Fruit fly (Drosophila melanogaster) whole organism, embryonic: ENCODE results near the gene hiro.

Source experiments
- CG10654 ChIP-seq: fragments of 200-800 bp; sonication (Bioruptor generic); optimal IDR thresholded peaks from 2 replicates; lab custom pipeline; 2016; ENCODE audit warnings: missing biosample characterization, missing genetic modification characterization
- CG10979 ChIP-seq: fragments of 200-800 bp; sonication (Bioruptor generic); optimal IDR thresholded peaks from 2 replicates; lab custom pipeline; 2018; ENCODE audit warnings: missing biosample characterization, mild to moderate bottlenecking, missing genetic modification characterization, moderate library complexity
- CG12391 ChIP-seq: fragments of 200-800 bp; sonication (Bioruptor generic); optimal IDR thresholded peaks from 3 replicates; lab custom pipeline; 2018; ENCODE audit warnings: missing biosample characterization, mild to moderate bottlenecking, missing genetic modification characterization, moderate library complexity
- CG12769 ChIP-seq: fragments of 200-800 bp; sonication (Bioruptor generic); optimal IDR thresholded peaks from 2 replicates; lab custom pipeline; 2019; ENCODE audit warnings: missing biosample characterization, mild to moderate bottlenecking, missing genetic modification characterization, moderate library complexity
- CG13624 ChIP-seq: fragments of 200-800 bp; sonication (Bioruptor generic); optimal IDR thresholded peaks from 2 replicates; lab custom pipeline; 2016; ENCODE audit warnings: missing biosample characterization, missing genetic modification characterization
- CG14014 ChIP-seq: fragments of 200-800 bp; sonication (Bioruptor generic); IDR thresholded peaks from 2 replicates; pipeline ENCODE4 v1.3.6; 2022; ENCODE audit warnings: missing biosample characterization, missing genetic modification characterization
- CG14965 ChIP-seq: fragments of 200-800 bp; sonication (Bioruptor generic); optimal IDR thresholded peaks from 2 replicates; lab custom pipeline; 2016; ENCODE audit warnings: missing biosample characterization, missing genetic modification characterization, borderline replicate concordance
- CG15696 ChIP-seq: fragments of 200-800 bp; sonication (Bioruptor generic); optimal IDR thresholded peaks from 2 replicates; lab custom pipeline; 2019; ENCODE audit warnings: missing biosample characterization, mild to moderate bottlenecking, missing genetic modification characterization, moderate library complexity
- CG16813 ChIP-seq: fragments of 200-800 bp; sonication (Bioruptor generic); IDR thresholded peaks from 3 replicates; pipeline ENCODE4 v1.3.6; 2022; ENCODE audit warnings: missing biosample characterization, missing genetic modification characterization; ENCODE audit not compliant: partially characterized antibody
- CG1792 ChIP-seq: fragments of 200-800 bp; sonication (Bioruptor generic); optimal IDR thresholded peaks from 2 replicates; lab custom pipeline; 2016; ENCODE audit warnings: missing biosample characterization, missing genetic modification characterization
- CG31441 ChIP-seq: fragments of 200-800 bp; sonication (Bioruptor generic); IDR thresholded peaks from 2 replicates; pipeline ENCODE4 v1.3.6; 2022; ENCODE audit warnings: missing biosample characterization, missing genetic modification characterization
- CG33213 ChIP-seq: fragments of 200-800 bp; sonication (Bioruptor generic); optimal IDR thresholded peaks from 3 replicates; lab custom pipeline; 2016; ENCODE audit warnings: missing biosample characterization, missing genetic modification characterization
- CG33557 ChIP-seq: fragments of 200-800 bp; sonication (Bioruptor generic); optimal IDR thresholded peaks from 2 replicates; lab custom pipeline; 2019; ENCODE audit warnings: missing biosample characterization, mild to moderate bottlenecking, missing genetic modification characterization, moderate library complexity
- CG43689 ChIP-seq: fragments of 200-800 bp; sonication (Bioruptor generic); IDR thresholded peaks from 2 replicates; pipeline ENCODE4 v1.3.6; 2022; ENCODE audit warnings: missing biosample characterization, missing genetic modification characterization
- CG4854 ChIP-seq: fragments of 200-800 bp; sonication (Bioruptor generic); optimal IDR thresholded peaks from 2 replicates; lab custom pipeline; 2016; ENCODE audit warnings: missing biosample characterization, missing genetic modification characterization, inconsistent platforms
- CG6654 ChIP-seq: fragments of 200-800 bp; sonication (Bioruptor generic); optimal IDR thresholded peaks from 2 replicates; lab custom pipeline; 2017; ENCODE audit warnings: missing biosample characterization, mild to moderate bottlenecking, missing genetic modification characterization
- CG6813 ChIP-seq: fragments of 200-800 bp; sonication (Bioruptor generic); optimal IDR thresholded peaks from 2 replicates; lab custom pipeline; 2017; ENCODE audit warnings: missing biosample characterization, missing genetic modification characterization, mild to moderate bottlenecking, moderate library complexity, missing genetic modification reagents
- E2f1 ChIP-seq: fragments of 200-800 bp; sonication (Bioruptor generic); IDR thresholded peaks from 2 replicates; pipeline ENCODE4 v1.3.6; 2022; ENCODE audit warnings: missing biosample characterization, missing genetic modification characterization
- E2f2 ChIP-seq: fragments of 200-800 bp; sonication (Bioruptor generic); IDR thresholded peaks from 2 replicates; pipeline ENCODE4 v1.3.6; 2022; ENCODE audit warnings: missing biosample characterization, missing genetic modification characterization
- Fer1 ChIP-seq: fragments of 200-800 bp; sonication (Bioruptor generic); optimal IDR thresholded peaks from 2 replicates; lab custom pipeline; 2017; ENCODE audit warnings: missing biosample characterization, mild to moderate bottlenecking, missing genetic modification characterization
- MESR4 ChIP-seq: fragments of 200-800 bp; sonication (Bioruptor generic); optimal IDR thresholded peaks from 2 replicates; lab custom pipeline; 2018; ENCODE audit warnings: missing biosample characterization, mild to moderate bottlenecking, missing genetic modification characterization, moderate library complexity
- Mad ChIP-seq: fragments of 200-800 bp; sonication (Bioruptor generic); optimal IDR thresholded peaks from 2 replicates; lab custom pipeline; 2016; ENCODE audit warnings: missing biosample characterization, missing genetic modification characterization
- Max ChIP-seq: fragments of 200-800 bp; sonication (Bioruptor generic); optimal IDR thresholded peaks from 2 replicates; lab custom pipeline; 2016; ENCODE audit warnings: missing biosample characterization, mild to moderate bottlenecking, missing genetic modification characterization
- Mrtf ChIP-seq: fragments of 200-800 bp; sonication (Bioruptor generic); IDR thresholded peaks from 3 replicates; pipeline ENCODE4 v1.3.6; 2022; ENCODE audit warnings: missing biosample characterization, missing genetic modification characterization
- NC2β ChIP-seq: fragments of 200-800 bp; sonication (Bioruptor generic); optimal IDR thresholded peaks from 2 replicates; lab custom pipeline; 2016; ENCODE audit warnings: missing biosample characterization, missing genetic modification characterization
- NK7.1 ChIP-seq: fragments of 200-800 bp; sonication (Bioruptor generic); optimal IDR thresholded peaks from 3 replicates; lab custom pipeline; 2016; ENCODE audit warnings: missing biosample characterization, missing genetic modification characterization
- Ptx1 ChIP-seq: fragments of 200-800 bp; sonication (Bioruptor generic); IDR thresholded peaks from 2 replicates; pipeline ENCODE4 v1.3.6; 2022; ENCODE audit warnings: missing biosample characterization, missing genetic modification characterization
- Ravus ChIP-seq: fragments of 200-800 bp; sonication (Bioruptor generic); IDR thresholded peaks from 2 replicates; pipeline ENCODE4 v1.3.6; 2022; ENCODE audit warnings: missing biosample characterization, missing genetic modification characterization
- Side ChIP-seq: fragments of 200-800 bp; sonication (Bioruptor generic); optimal IDR thresholded peaks from 2 replicates; lab custom pipeline; 2016; ENCODE audit warnings: missing biosample characterization, missing genetic modification characterization
- Sry-β ChIP-seq: fragments of 200-800 bp; sonication (Bioruptor generic); optimal IDR thresholded peaks from 2 replicates; lab custom pipeline; 2018; ENCODE audit warnings: missing biosample characterization, mild to moderate bottlenecking, missing genetic modification characterization, moderate library complexity
- Stat92E ChIP-seq, 3 experiments: fragments of >200 bp in 2 of 3; fragments of 200-800 bp in 1 of 3; sonication (Bioruptor generic) in 1 of 3; optimal IDR thresholded peaks; 2 replicates each; lab custom pipeline; 2017 to 2019; ENCODE audit warnings: missing biosample characterization in 3 of 3, missing genetic modification characterization in 3 of 3, mild to moderate bottlenecking in 1 of 3, moderate library complexity in 1 of 3
- bcd ChIP-seq: fragments of 200-800 bp; sonication (Bioruptor generic); optimal IDR thresholded peaks from 2 replicates; lab custom pipeline; 2017; ENCODE audit warnings: missing biosample characterization, mild to moderate bottlenecking, missing genetic modification characterization
- cas ChIP-seq: fragments of 200-800 bp; sonication (Bioruptor generic); IDR thresholded peaks from 2 replicates; pipeline ENCODE4 v1.3.6; 2022; ENCODE audit warnings: missing biosample characterization, missing genetic modification characterization
- cato ChIP-seq: fragments of 200-800 bp; sonication (Bioruptor generic); optimal IDR thresholded peaks from 2 replicates; lab custom pipeline; 2016; ENCODE audit warnings: missing biosample characterization, missing genetic modification characterization, borderline replicate concordance
- chm ChIP-seq: fragments of 200-800 bp; sonication (Bioruptor generic); IDR thresholded peaks from 2 replicates; pipeline ENCODE4 v1.3.6; 2022; ENCODE audit warnings: missing biosample characterization, missing genetic modification characterization
- danr ChIP-seq: fragments of 200-800 bp; sonication (Bioruptor generic); IDR thresholded peaks from 2 replicates; pipeline ENCODE4 v1.3.6; 2022; ENCODE audit warnings: missing biosample characterization, missing genetic modification characterization
- emc ChIP-seq: fragments of 200-800 bp; sonication (Bioruptor generic); optimal IDR thresholded peaks from 2 replicates; lab custom pipeline; 2016; ENCODE audit warnings: missing biosample characterization, missing genetic modification characterization
- ewg ChIP-seq: fragments of 200-800 bp; sonication (Bioruptor generic); optimal IDR thresholded peaks from 3 replicates; lab custom pipeline; 2017; ENCODE audit warnings: mild to moderate bottlenecking, missing biosample characterization, missing genetic modification reagents, missing genetic modification characterization
- fu2 ChIP-seq: fragments of 200-800 bp; sonication (Bioruptor generic); optimal IDR thresholded peaks from 2 replicates; lab custom pipeline; 2016; ENCODE audit warnings: missing biosample characterization, missing genetic modification characterization
- gcm ChIP-seq: fragments of 200-800 bp; sonication (Bioruptor generic); optimal IDR thresholded peaks from 2 replicates; lab custom pipeline; 2019; ENCODE audit warnings: missing biosample characterization, mild to moderate bottlenecking, missing genetic modification characterization, moderate library complexity
- gsb ChIP-seq: fragments of 200-800 bp; sonication (Bioruptor generic); IDR thresholded peaks from 2 replicates; pipeline ENCODE4 v1.3.6; 2022; ENCODE audit warnings: missing biosample characterization, missing genetic modification characterization
- ham ChIP-seq: fragments of 200-800 bp; sonication (Bioruptor generic); IDR thresholded peaks from 2 replicates; pipeline ENCODE4 v1.3.6; 2022; ENCODE audit warnings: missing biosample characterization, missing genetic modification characterization
- insv ChIP-seq, 2 experiments: fragments of 200-800 bp; sonication (Bioruptor generic); optimal IDR thresholded peaks; 3 replicates each; lab custom pipeline; 2016 to 2018; ENCODE audit warnings: missing biosample characterization in 2 of 2, missing genetic modification characterization in 2 of 2
- oc ChIP-seq: fragments of 200-800 bp; sonication (Bioruptor generic); optimal IDR thresholded peaks from 2 replicates; lab custom pipeline; 2018; ENCODE audit warnings: missing biosample characterization, mild to moderate bottlenecking, missing genetic modification characterization, moderate library complexity
- otp ChIP-seq: fragments of 200-800 bp; sonication (Bioruptor generic); IDR thresholded peaks from 3 replicates; pipeline ENCODE4, ENCODE4 v1.3.6; 2022; ENCODE audit warnings: missing biosample characterization, missing genetic modification characterization
- sc ChIP-seq, 3 experiments: fragments of >200 bp in 2 of 3; fragments of 200-800 bp in 1 of 3; sonication (Bioruptor generic) in 1 of 3; optimal IDR thresholded peaks; 2 replicates in 2 of 3; 3 replicates in 1 of 3; lab custom pipeline; 2017; ENCODE audit warnings: mild to moderate bottlenecking in 1 of 3, missing biosample characterization in 1 of 3, missing genetic modification characterization in 1 of 3, missing genetic modification reagents in 1 of 3
- sens ChIP-seq: fragments of 200-800 bp; sonication (Bioruptor generic); peaks from one replicate; lab custom pipeline; 2016; ENCODE audit warnings: missing biosample characterization, missing genetic modification characterization
- slp2 ChIP-seq: fragments of 200-800 bp; sonication (Bioruptor generic); optimal IDR thresholded peaks from 2 replicates; lab custom pipeline; 2016; ENCODE audit warnings: missing biosample characterization, missing genetic modification characterization
- zen ChIP-seq: fragments of 200-800 bp; sonication (Bioruptor generic); optimal IDR thresholded peaks from 3 replicates; lab custom pipeline; 2018; ENCODE audit warnings: missing biosample characterization, mild to moderate bottlenecking, missing genetic modification characterization, moderate library complexity

The hiro gene

dm6 chr3L:642146-642864 lies 45.5 kb downstream of the hiro start (continued):
- peak; percentile 77 for TF ChIP-seq CG12769
- TF ChIP-seq Sry-β (GFP tag; lab: Kevin White, UChicago), result peak; percentile 31
- no peak for TF ChIP-seq CG14965 (GFP tag; lab: Kevin White, UChicago)
- TF ChIP-seq NC2β (GFP tag; lab: Kevin White, UChicago), result no peak
- no peak for TF ChIP-seq insv (GFP tag; optimal IDR thresholded peaks at IDR 0.05; lab: Kevin White, UChicago)
- peak; percentile 27 for TF ChIP-seq CG6654 (GFP tag; lab: Kevin White, UChicago)
- TF ChIP-seq CG14014 (GFP tag; lab: Robert Waterston, UW), result no peak
- peak; percentile 68; the same call in 1 of the 2 replicates for TF ChIP-seq Ptx1
- TF ChIP-seq zen (tag; lab: Kevin White, UChicago), result peak; percentile 3
- peak; percentile 84 for TF ChIP-seq CG31441 (GFP tag; lab: Robert Waterston, UW)
- no peak for TF ChIP-seq emc (GFP tag; lab: Kevin White, UChicago)
- no peak for TF ChIP-seq NK7.1
- TF ChIP-seq Ravus, result no peak
- peak; percentile 41 for TF ChIP-seq CG33557 (GFP tag; lab: Kevin White, UChicago)
- no peak for TF ChIP-seq sc (optimal IDR thresholded peaks at IDR 0.05; lab: Kevin White, UChicago)
- peak; percentile 35 for TF ChIP-seq sc (GFP tag; optimal IDR thresholded peaks at IDR 0.05; lab: Kevin White, UChicago)
- no peak for TF ChIP-seq CG6813 (GFP tag; lab: Kevin White, UChicago)
- TF ChIP-seq Max (GFP tag; lab: Kevin White, UChicago), result peak; percentile 23
- TF ChIP-seq sens (GFP tag; lab: Kevin White, UChicago), result peak; percentile 69
- TF ChIP-seq Stat92E (GFP tag; optimal IDR thresholded peaks at IDR 0.05; lab: Kevin White, UChicago), result no peak
- 0 out of 3 replicates have a peak, but pooled peaks have one; percentile 31 for TF ChIP-seq Mrtf (GFP tag; lab: Robert Waterston, UW)
- no peak for TF ChIP-seq Side
- TF ChIP-seq chm (GFP tag; lab: Robert Waterston, UW), result no peak
- TF ChIP-seq CG15696 (tag; lab: Kevin White, UChicago), result peak; percentile 43
- peak; percentile 14; the same call in 1 of the 2 replicates for TF ChIP-seq E2f2 (GFP tag; lab: Robert Waterston, UW)
- peak; percentile 52; the same call in 1 of the 2 replicates for TF ChIP-seq E2f1 (GFP tag; lab: Robert Waterston, UW)
- no peak for TF ChIP-seq CG13624
- TF ChIP-seq Mad, result no peak
- no peak for TF ChIP-seq otp (GFP tag; lab: Robert Waterston, UW)
- no peak for TF ChIP-seq oc (tag; lab: Kevin White, UChicago)
- peak; percentile 80 for TF ChIP-seq CG10979
- TF ChIP-seq cato, result peak; percentile 40
- TF ChIP-seq Fer1 (GFP tag; lab: Kevin White, UChicago), result peak; percentile 54
- TF ChIP-seq CG4854 (GFP tag; lab: Kevin White, UChicago), result no peak
- peak; percentile 69 for TF ChIP-seq gcm
- TF ChIP-seq CG12391 (tag; lab: Kevin White, UChicago), result peak; percentile 70
- no peak for TF ChIP-seq fu2 (GFP tag; lab: Kevin White, UChicago)
- TF ChIP-seq ham (GFP tag; lab: Robert Waterston, UW), result no peak
- TF ChIP-seq CG43689, result peak; percentile 30; the same call in 1 of the 2 replicates
- TF ChIP-seq gsb, result no peak
- TF ChIP-seq CG33213 (GFP tag; lab: Kevin White, UChicago), result no peak
- peak; percentile 35 for TF ChIP-seq CG10654 (GFP tag; lab: Kevin White, UChicago)
- TF ChIP-seq MESR4 (GFP tag; lab: Kevin White, UChicago), result no peak
- TF ChIP-seq danr, result no peak
- TF ChIP-seq bcd (GFP tag; lab: Kevin White, UChicago), result peak; percentile 48
- no peak for TF ChIP-seq cas (GFP tag; lab: Robert Waterston, UW)
- TF ChIP-seq CG16813 (GFP tag; lab: Robert Waterston, UW), result no peak
- no peak for TF ChIP-seq CG1792 (GFP tag; lab: Kevin White, UChicago)
- no peak for TF ChIP-seq slp2
- peak; percentile 53 for TF ChIP-seq ewg
